Worm (Caenorhabditis elegans) whole organism, L3 larva: ENCODE results near the gene nud-1.

Experiments used
- aly-2 ChIP-seq: fragments of 150-350 bp; optimal IDR thresholded peaks from 2 replicates; lab custom pipeline; 2014; ENCODE audit warnings: missing biosample characterization, missing genetic modification characterization
- ama-1 ChIP-seq: fragments of 150-350 bp; optimal IDR thresholded peaks from 2 replicates; lab custom pipeline; 2018
- ceh-16 ChIP-seq: sonication (generic microtip); optimal IDR thresholded peaks from 2 replicates; lab custom pipeline; 2017; ENCODE audit warnings: missing biosample characterization, missing genetic modification characterization
- ceh-28 ChIP-seq: fragments of 150-350 bp; optimal IDR thresholded peaks from 2 replicates; lab custom pipeline; 2014; ENCODE audit warnings: missing biosample characterization, missing genetic modification reagents, missing genetic modification characterization
- ceh-82 ChIP-seq: fragments of 150-350 bp; optimal IDR thresholded peaks from 2 replicates; lab custom pipeline; 2014; ENCODE audit warnings: missing biosample characterization, missing genetic modification characterization
- ceh-9 ChIP-seq: sonication (generic microtip); optimal IDR thresholded peaks from 2 replicates; lab custom pipeline; 2018; ENCODE audit warnings: missing biosample characterization, missing genetic modification characterization
- daf-12 ChIP-seq: fragments of 150-350 bp; optimal IDR thresholded peaks from 2 replicates; lab custom pipeline; 2014; ENCODE audit warnings: missing biosample characterization, missing genetic modification reagents, missing genetic modification characterization
- egl-27 ChIP-seq: sonication (generic microtip); optimal IDR thresholded peaks from 4 replicates; lab custom pipeline; 2017; ENCODE audit warnings: missing biosample characterization, missing genetic modification reagents, missing genetic modification characterization
- elt-1 ChIP-seq: fragments of 150-350 bp; optimal IDR thresholded peaks from 2 replicates; lab custom pipeline; 2014; ENCODE audit warnings: missing biosample characterization, missing genetic modification characterization
- elt-2 ChIP-seq: sonication (generic microtip); optimal IDR thresholded peaks from 2 replicates; lab custom pipeline; 2016; ENCODE audit warnings: missing genetic modification reagents, mild to moderate bottlenecking, missing genetic modification characterization, missing compliant biosample characterization
- eor-1 ChIP-seq, 2 experiments: fragments of 150-350 bp; optimal IDR thresholded peaks; 2 replicates each; lab custom pipeline; 2014 to 2018; ENCODE audit warnings: missing biosample characterization in 2 of 2, missing genetic modification characterization in 2 of 2
- fkh-2 ChIP-seq: fragments of 150-350 bp; optimal IDR thresholded peaks from 2 replicates; lab custom pipeline; 2014; ENCODE audit warnings: missing biosample characterization, missing genetic modification reagents, missing genetic modification characterization
- fos-1 ChIP-seq: fragments of 150-350 bp; optimal IDR thresholded peaks from 2 replicates; lab custom pipeline; 2014; ENCODE audit warnings: missing biosample characterization, missing genetic modification characterization
- hmg-11 ChIP-seq: sonication (generic microtip); optimal IDR thresholded peaks from 2 replicates; lab custom pipeline; 2016; ENCODE audit warnings: missing genetic modification characterization, missing compliant biosample characterization
- jun-1 ChIP-seq: fragments of 150-350 bp; optimal IDR thresholded peaks from 2 replicates; lab custom pipeline; 2014; ENCODE audit warnings: missing biosample characterization, missing genetic modification reagents, missing genetic modification characterization
- lin-15B ChIP-seq: fragments of 150-350 bp; optimal IDR thresholded peaks from 2 replicates; lab custom pipeline; 2014; ENCODE audit warnings: missing biosample characterization, missing genetic modification characterization
- lin-39 ChIP-seq: fragments of 150-350 bp; optimal IDR thresholded peaks from 2 replicates; lab custom pipeline; 2018; ENCODE audit warnings: missing biosample characterization, missing genetic modification reagents, missing genetic modification characterization
- mdl-1 ChIP-seq: fragments of 150-350 bp; optimal IDR thresholded peaks from 2 replicates; lab custom pipeline; 2014; ENCODE audit warnings: missing biosample characterization, missing genetic modification characterization
- mml-1 ChIP-seq: fragments of 150-350 bp; sonication (generic microtip); optimal IDR thresholded peaks from 3 replicates; lab custom pipeline; 2014; ENCODE audit warnings: missing biosample characterization, missing genetic modification characterization
- nfya-1 ChIP-seq: sonication (generic microtip); optimal IDR thresholded peaks from 2 replicates; lab custom pipeline; 2017; ENCODE audit warnings: missing genetic modification characterization, mild to moderate bottlenecking, missing compliant biosample characterization, antibody characterized with exemption, moderate library complexity; ENCODE audit not compliant: insufficient read depth
- nhr-12 ChIP-seq: fragments of 150-350 bp; optimal IDR thresholded peaks from 2 replicates; lab custom pipeline; 2014; ENCODE audit warnings: missing biosample characterization, missing genetic modification characterization
- nhr-23 ChIP-seq: fragments of 150-350 bp; optimal IDR thresholded peaks from 2 replicates; lab custom pipeline; 2014; ENCODE audit warnings: missing biosample characterization, missing genetic modification reagents, missing genetic modification characterization
- nhr-25 ChIP-seq: sonication (generic microtip); optimal IDR thresholded peaks from 2 replicates; lab custom pipeline; 2017; ENCODE audit warnings: missing biosample characterization, missing genetic modification characterization
- nhr-28 ChIP-seq: fragments of 150-350 bp; optimal IDR thresholded peaks from 2 replicates; lab custom pipeline; 2014; ENCODE audit warnings: missing biosample characterization, missing genetic modification characterization
- nhr-43 ChIP-seq: sonication (generic microtip); optimal IDR thresholded peaks from 2 replicates; lab custom pipeline; 2016; ENCODE audit warnings: mild to moderate bottlenecking, missing genetic modification characterization, missing compliant biosample characterization; ENCODE audit not compliant: poor library complexity, severe bottlenecking
- nhr-67 ChIP-seq: fragments of 150-350 bp; optimal IDR thresholded peaks from 2 replicates; lab custom pipeline; 2014; ENCODE audit warnings: missing biosample characterization, missing genetic modification characterization
- nhr-76 ChIP-seq: fragments of 150-350 bp; sonication (generic microtip); optimal IDR thresholded peaks from 5 replicates; lab custom pipeline; 2014; ENCODE audit warnings: missing biosample characterization, missing genetic modification characterization
- nhr-77 ChIP-seq: fragments of 150-350 bp; optimal IDR thresholded peaks from 2 replicates; lab custom pipeline; 2014; ENCODE audit warnings: missing biosample characterization, missing genetic modification characterization
- pha-4 ChIP-seq: fragments of 150-350 bp; optimal IDR thresholded peaks from 2 replicates; lab custom pipeline; 2014; ENCODE audit warnings: missing biosample characterization, missing genetic modification reagents, missing genetic modification characterization
- pqm-1 ChIP-seq: fragments of 150-350 bp; optimal IDR thresholded peaks from 2 replicates; lab custom pipeline; 2017; ENCODE audit warnings: missing biosample characterization, missing genetic modification characterization, inconsistent platforms
- snpc-4 ChIP-seq: fragments of 150-350 bp; optimal IDR thresholded peaks from 2 replicates; lab custom pipeline; 2014; ENCODE audit warnings: missing biosample characterization, missing genetic modification characterization
- unc-39 ChIP-seq: sonication (generic microtip); optimal IDR thresholded peaks from 4 replicates; lab custom pipeline; 2017; ENCODE audit warnings: missing biosample characterization, missing genetic modification characterization
- zag-1 ChIP-seq: fragments of 150-350 bp; optimal IDR thresholded peaks from 2 replicates; lab custom pipeline; 2014; ENCODE audit warnings: missing biosample characterization, missing genetic modification characterization
- ztf-11 ChIP-seq: fragments of 150-350 bp; optimal IDR thresholded peaks from 2 replicates; lab custom pipeline; 2014; ENCODE audit warnings: missing biosample characterization, missing genetic modification characterization
- ztf-4 ChIP-seq: fragments of 150-350 bp; optimal IDR thresholded peaks from 2 replicates; lab custom pipeline; 2014; ENCODE audit warnings: missing biosample characterization, missing genetic modification characterization

Gene nud-1

ce11 chrIII:13341275-13341626, at the start of gene nud-1:
Gene nud-1, plus strand, starts transcription at chrIII:13341527.
- TF ChIP-seq ceh-28 (tag; lab: Kevin White, UChicago) (no peak), nhr-43 (no peak), nhr-77 (tag; lab: Kevin White, UChicago) (no peak), egl-27 (tag; lab: Kevin White, UChicago) (no peak)

- TF ChIP-seq ceh-28 (tag; lab: Kevin White, UChicago) (peak; percentile 10), elt-2 (tag; lab: Kevin White, UChicago) (peak; percentile 11), lin-39 (tag; lab: Kevin White, UChicago) (peak; percentile 5)
These were observed 48.3 kb upstream of the nud-1 start, which contains the start of gene set-25 for ce11 chrIII:13292971-13293514. Gene set-25, minus strand, starts transcription at chrIII:13293090.

DNA sequence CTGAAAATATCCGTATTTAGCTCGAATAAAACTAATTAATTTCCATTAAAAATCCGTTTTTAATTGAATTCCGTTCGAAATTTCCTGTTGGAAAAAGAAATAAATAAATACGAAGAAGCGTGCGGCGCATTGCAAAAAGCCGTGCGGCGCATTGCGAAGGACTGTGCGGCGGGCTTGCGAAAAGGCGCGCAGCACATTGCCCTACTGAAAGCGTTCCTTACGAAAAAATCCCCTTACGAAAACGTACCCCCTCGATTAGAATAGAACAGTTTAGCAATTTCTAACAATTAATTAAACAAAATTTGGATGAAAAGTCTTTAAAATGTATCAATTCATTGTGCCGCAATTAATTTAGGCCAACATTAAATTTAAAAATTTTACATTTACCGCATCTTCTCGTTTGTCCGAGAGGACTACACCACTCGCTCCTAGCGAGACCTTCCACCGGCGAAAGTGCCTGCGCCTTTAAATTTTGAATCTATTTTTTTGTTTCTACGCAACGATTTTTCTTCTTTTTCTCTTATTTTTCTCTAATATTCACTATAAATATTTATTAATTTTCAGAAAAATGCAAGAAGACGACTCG, 44.9 kb upstream of the nud-1 start, which contains the start of gene npp-18:
TSS of gene npp-18 (plus strand) at position 565 of the 586 bp plus-strand sequence.
- peak; percentile 89 for TF ChIP-seq lin-15B (tag; lab: Kevin White, UChicago)
- peak; percentile 59 for TF ChIP-seq nhr-23
- peak; percentile 16 for TF ChIP-seq snpc-4 (tag; lab: Kevin White, UChicago)
- TF ChIP-seq elt-2 (tag; lab: Kevin White, UChicago), result peak; percentile 19
- TF ChIP-seq pha-4 (tag; lab: Kevin White, UChicago), result peak; percentile 68

- TF ChIP-seq elt-1 (tag; lab: Kevin White, UChicago) (peak; percentile 23), ztf-11 (tag; lab: Kevin White, UChicago) (no peak), hmg-11 (tag; lab: Kevin White, UChicago) (no peak), nhr-25 (tag; lab: Kevin White, UChicago) (peak; percentile 76), ceh-9 (tag; lab: Kevin White, UChicago) (no peak), mdl-1 (tag; lab: Kevin White, UChicago) (no peak), ztf-4 (tag; lab: Kevin White, UChicago) (no peak), nhr-77 (tag; lab: Kevin White, UChicago) (no peak), daf-12 (no peak), zag-1 (no peak), fos-1 (tag; lab: Kevin White, UChicago) (no peak), nhr-23 (peak; percentile 24), pha-4 (tag; lab: Kevin White, UChicago) (peak; percentile 22), mml-1 (tag; lab: Kevin White, UChicago) (no peak), elt-2 (tag; lab: Kevin White, UChicago) (peak; percentile 77)
- TF ChIP-seq, all 47 proteins: peak for 5
These were observed 42.5 kb upstream of the nud-1 start, which contains the start of gene pgm-2 for ce11 chrIII:13298722-13299431. Gene pgm-2, plus strand, starts transcription at chrIII:13299378.

- TF ChIP-seq nhr-77 (tag; lab: Kevin White, UChicago) (no peak), mdl-1 (tag; lab: Kevin White, UChicago) (no peak), ceh-82 (tag; lab: Kevin White, UChicago) (no peak), mml-1 (tag; lab: Kevin White, UChicago) (no peak), elt-2 (tag; lab: Kevin White, UChicago) (no peak), ceh-9 (tag; lab: Kevin White, UChicago) (no peak), aly-2 (tag; lab: Kevin White, UChicago) (no peak), fkh-2 (no peak), hmg-11 (tag; lab: Kevin White, UChicago) (no peak)
These were observed 39.3 kb upstream of the nud-1 start for ce11 chrIII:13301983-13302382.

- TF ChIP-seq mml-1 (tag; lab: Kevin White, UChicago) (no peak), pqm-1 (no peak), unc-39 (tag; lab: Kevin White, UChicago) (no peak), nhr-43 (no peak), snpc-4 (tag; lab: Kevin White, UChicago) (no peak), ama-1 (no peak), mdl-1 (tag; lab: Kevin White, UChicago) (no peak), nfya-1 (tag; lab: Kevin White, UChicago) (no peak), ztf-4 (tag; lab: Kevin White, UChicago) (no peak), eor-1 (tag; optimal IDR thresholded peaks at IDR 0.05; lab: Kevin White, UChicago) (no peak), jun-1 (no peak), nhr-12 (tag; lab: Kevin White, UChicago) (no peak), fkh-2 (no peak), nhr-28 (tag; lab: Kevin White, UChicago) (no peak), nhr-67 (no peak), ceh-16 (tag; lab: Kevin White, UChicago) (no peak), nhr-76 (no peak)
These were observed 38.7 kb upstream of the nud-1 start for ce11 chrIII:13302578-13302977.
